Worm (Caenorhabditis elegans) whole organism, L2 larva: ENCODE measurements around the gene cnc-9.

Experiments used
- F13H6.1 ChIP-seq: sonication (generic microtip); optimal IDR thresholded peaks from 2 replicates; lab custom pipeline; 2016; ENCODE audit warnings: missing genetic modification characterization, missing compliant biosample characterization
- blmp-1 ChIP-seq: sonication (generic microtip); optimal IDR thresholded peaks from 2 replicates; lab custom pipeline; 2017; ENCODE audit warnings: missing genetic modification characterization, mild to moderate bottlenecking, missing compliant biosample characterization, antibody characterized with exemption, moderate library complexity; ENCODE audit not compliant: insufficient read depth
- crh-2 ChIP-seq: sonication (generic microtip); optimal IDR thresholded peaks from 2 replicates; lab custom pipeline; 2017; ENCODE audit warnings: missing biosample characterization, missing genetic modification characterization
- dmd-4 ChIP-seq: sonication (generic microtip); optimal IDR thresholded peaks from 2 replicates; lab custom pipeline; 2017; ENCODE audit warnings: missing biosample characterization, missing genetic modification characterization
- egl-27 ChIP-seq: sonication (generic microtip); optimal IDR thresholded peaks from 3 replicates; lab custom pipeline; 2017; ENCODE audit warnings: missing biosample characterization, missing genetic modification reagents, missing genetic modification characterization
- elt-1 ChIP-seq: fragments of 150-350 bp; optimal IDR thresholded peaks from 2 replicates; lab custom pipeline; 2014; ENCODE audit warnings: missing biosample characterization, missing genetic modification characterization
- elt-3 ChIP-seq: sonication (generic microtip); optimal IDR thresholded peaks from 2 replicates; lab custom pipeline; 2017; ENCODE audit warnings: missing biosample characterization, missing genetic modification characterization
- fos-1 ChIP-seq: fragments of 150-350 bp; optimal IDR thresholded peaks from 2 replicates; lab custom pipeline; 2014; ENCODE audit warnings: missing biosample characterization, missing genetic modification characterization
- mdl-1 ChIP-seq, 2 experiments: fragments of 150-350 bp in 1 of 2; sonication (generic microtip) in 1 of 2; optimal IDR thresholded peaks; 2 replicates each; lab custom pipeline; 2017; ENCODE audit warnings: missing biosample characterization in 2 of 2, missing genetic modification characterization in 2 of 2
- nhr-12 ChIP-seq: fragments of 150-350 bp; optimal IDR thresholded peaks from 2 replicates; lab custom pipeline; 2014; ENCODE audit warnings: missing biosample characterization, missing genetic modification characterization
- snpc-4 ChIP-seq: fragments of 150-350 bp; optimal IDR thresholded peaks from 2 replicates; lab custom pipeline; 2014; ENCODE audit warnings: missing biosample characterization, missing genetic modification characterization
- unc-62 ChIP-seq: fragments of 150-350 bp; optimal IDR thresholded peaks from 2 replicates; lab custom pipeline; 2014; ENCODE audit warnings: missing biosample characterization, missing genetic modification reagents, missing genetic modification characterization

ce11 chrV:7436911-7437310 lies 36.9 kb upstream of the cnc-9 start:
- peak; percentile 30 for TF ChIP-seq crh-2 (tag; lab: Kevin White, UChicago)
- TF ChIP-seq unc-62 (GFP tag; lab: Kevin White, UChicago), result no peak
- TF ChIP-seq mdl-1 (tag; optimal IDR thresholded peaks at IDR 0.05; lab: Kevin White, UChicago), result no peak
- no peak for TF ChIP-seq dmd-4 (tag; lab: Kevin White, UChicago)
- TF ChIP-seq nhr-12 (tag; lab: Kevin White, UChicago), result no peak
- TF ChIP-seq fos-1 (tag; lab: Kevin White, UChicago), result peak; percentile 31
- TF ChIP-seq elt-1 (tag; lab: Kevin White, UChicago), result no peak
- no peak for TF ChIP-seq egl-27 (tag; lab: Kevin White, UChicago)
- no peak for TF ChIP-seq elt-3
- TF ChIP-seq blmp-1 (tag; lab: Kevin White, UChicago), result peak; percentile 59
- TF ChIP-seq F13H6.1, result no peak
- no peak for TF ChIP-seq snpc-4 (tag; lab: Kevin White, UChicago)
